Worm (Caenorhabditis elegans) whole organism, L4 larva: ENCODE results near the gene K10H10.9.

Source experiments
- F44E2.7 ChIP-seq: fragments of 200-800 bp; sonication (Bioruptor generic); IDR thresholded peaks from 2 replicates; pipeline ENCODE4 v2.1.2; 2022; ENCODE audit warnings: missing genetic modification characterization, missing compliant biosample characterization
- T20F7.1 ChIP-seq: fragments of 200-800 bp; sonication (Bioruptor generic); optimal IDR thresholded peaks from 2 replicates; lab custom pipeline; 2018; ENCODE audit warnings: mild to moderate bottlenecking, missing genetic modification characterization, missing compliant biosample characterization
- Y105C5A.15 ChIP-seq: fragments of 200-800 bp; sonication (Bioruptor generic); IDR thresholded peaks from 2 replicates; pipeline ENCODE4 v1.3.6; 2022; ENCODE audit warnings: missing genetic modification characterization, missing compliant biosample characterization
- Y48G9A.11 ChIP-seq: fragments of 200-800 bp; sonication (Bioruptor generic); IDR thresholded peaks from 2 replicates; pipeline ENCODE4 v1.3.6; 2022; ENCODE audit warnings: missing genetic modification reagents, missing genetic modification characterization, missing compliant biosample characterization
- ZK546.5 ChIP-seq, 2 experiments: sonication (generic microtip); optimal IDR thresholded peaks; 2 replicates each; lab custom pipeline; 2017; ENCODE audit warnings: missing biosample characterization in 2 of 2, missing genetic modification characterization in 2 of 2
- aly-2 ChIP-seq: sonication (generic microtip); optimal IDR thresholded peaks from 2 replicates; lab custom pipeline; 2018; ENCODE audit warnings: missing biosample characterization, missing genetic modification characterization
- ama-1 ChIP-seq: fragments of 150-350 bp; optimal IDR thresholded peaks from 2 replicates; lab custom pipeline; 2014; ENCODE audit warnings: inconsistent platforms, mixed read lengths
- attf-4 ChIP-seq: sonication (generic microtip); optimal IDR thresholded peaks from 3 replicates; lab custom pipeline; 2017; ENCODE audit warnings: missing biosample characterization, missing genetic modification characterization
- ceh-32 ChIP-seq: sonication (generic microtip); optimal IDR thresholded peaks from 2 replicates; lab custom pipeline; 2016; ENCODE audit warnings: mild to moderate bottlenecking, missing genetic modification characterization, missing compliant biosample characterization; ENCODE audit not compliant: poor library complexity
- ceh-82 ChIP-seq: sonication (generic microtip); optimal IDR thresholded peaks from 2 replicates; lab custom pipeline; 2017; ENCODE audit warnings: missing biosample characterization, missing genetic modification characterization
- ces-1 ChIP-seq: fragments of 150-350 bp; sonication (generic microtip); optimal IDR thresholded peaks from 4 replicates; lab custom pipeline; 2014; ENCODE audit warnings: missing biosample characterization, missing genetic modification reagents, missing genetic modification characterization
- cey-2 ChIP-seq: sonication (generic microtip); optimal IDR thresholded peaks from 3 replicates; lab custom pipeline; 2017; ENCODE audit warnings: missing genetic modification characterization, mild to moderate bottlenecking, missing compliant biosample characterization, antibody characterized with exemption, borderline replicate concordance; ENCODE audit not compliant: insufficient read depth
- daf-16 ChIP-seq, 3 experiments: sonication (generic microtip); optimal IDR thresholded peaks; 2 replicates each; lab custom pipeline; 2016 to 2017; ENCODE audit warnings: missing genetic modification characterization in 3 of 3, missing genetic modification reagents in 3 of 3, mild to moderate bottlenecking in 2 of 3, missing compliant biosample characterization in 2 of 3, missing biosample characterization in 1 of 3, moderate library complexity in 1 of 3
- gei-8 ChIP-seq: fragments of 200-800 bp; sonication (Bioruptor generic); optimal IDR thresholded peaks from 2 replicates; lab custom pipeline; 2018; ENCODE audit warnings: mild to moderate bottlenecking, missing genetic modification characterization, missing compliant biosample characterization
- lin-1 ChIP-seq: fragments of 200-800 bp; sonication (Bioruptor generic); IDR thresholded peaks from 2 replicates; pipeline ENCODE4 v1.3.6; 2022; ENCODE audit warnings: missing genetic modification reagents, missing genetic modification characterization, missing compliant biosample characterization
- lin-15B ChIP-seq: fragments of 150-350 bp; sonication (generic microtip); optimal IDR thresholded peaks from 3 replicates; lab custom pipeline; 2014; ENCODE audit warnings: missing biosample characterization, missing genetic modification characterization
- lin-29 ChIP-seq: fragments of 200-800 bp; sonication (Bioruptor generic); IDR thresholded peaks from 2 replicates; pipeline ENCODE4 v1.3.6; 2022; ENCODE audit warnings: missing genetic modification reagents, missing genetic modification characterization, missing compliant biosample characterization
- lir-3 ChIP-seq: sonication (generic microtip); optimal IDR thresholded peaks from 2 replicates; lab custom pipeline; 2016; ENCODE audit warnings: mild to moderate bottlenecking, missing genetic modification characterization, missing compliant biosample characterization
- madf-5 ChIP-seq, 2 experiments: fragments of 200-800 bp; sonication (Bioruptor generic); IDR thresholded peaks; 2 replicates each; pipeline ENCODE4 v1.3.6; 2022; ENCODE audit warnings: missing compliant biosample characterization in 2 of 2, missing genetic modification characterization in 2 of 2
- madf-9 ChIP-seq: fragments of 200-800 bp; sonication (Bioruptor generic); conservative IDR thresholded peaks from 2 replicates; pipeline ENCODE4 v1.3.6; 2022; ENCODE audit warnings: missing genetic modification reagents, missing genetic modification characterization, missing compliant biosample characterization
- mxl-2 ChIP-seq: fragments of 200-800 bp; sonication (Bioruptor generic); conservative IDR thresholded peaks from 2 replicates; pipeline ENCODE4 v1.3.6; 2022; ENCODE audit warnings: missing genetic modification reagents, missing genetic modification characterization, missing compliant biosample characterization
- mxl-3 ChIP-seq: fragments of 200-800 bp; sonication (Bioruptor generic); optimal IDR thresholded peaks from 2 replicates; lab custom pipeline; 2018; ENCODE audit warnings: mild to moderate bottlenecking, missing genetic modification characterization, missing compliant biosample characterization
- nhr-11 ChIP-seq: fragments of 150-350 bp; optimal IDR thresholded peaks from 2 replicates; lab custom pipeline; 2014; ENCODE audit warnings: missing biosample characterization, missing genetic modification characterization
- nhr-237 ChIP-seq: sonication (generic microtip); optimal IDR thresholded peaks from 2 replicates; lab custom pipeline; 2017; ENCODE audit warnings: missing biosample characterization, missing genetic modification characterization
- nhr-42 ChIP-seq: fragments of 200-800 bp; sonication (Bioruptor generic); IDR thresholded peaks from 2 replicates; pipeline ENCODE4 v1.3.6; 2022; ENCODE audit warnings: missing genetic modification characterization, missing compliant biosample characterization
- nhr-76 ChIP-seq: fragments of 150-350 bp; optimal IDR thresholded peaks from 2 replicates; lab custom pipeline; 2014; ENCODE audit warnings: missing biosample characterization, missing genetic modification characterization
- pha-4 ChIP-seq, 2 experiments: fragments of 150-350 bp in 1 of 2; fragments of 200-800 bp in 1 of 2; sonication (Bioruptor generic) in 1 of 2; IDR thresholded peaks in 1 of 2; optimal IDR thresholded peaks in 1 of 2; 2 replicates each; pipeline versions ENCODE4 v1.3.6 to Lab custom; 2014 to 2022; ENCODE audit warnings: missing genetic modification characterization in 2 of 2, missing genetic modification reagents in 2 of 2, missing biosample characterization in 1 of 2, missing compliant biosample characterization in 1 of 2
- php-3 ChIP-seq: fragments of 200-800 bp; sonication (Bioruptor generic); IDR thresholded peaks from 2 replicates; pipeline ENCODE4 v1.3.6; 2022; ENCODE audit warnings: missing genetic modification reagents, missing genetic modification characterization, missing compliant biosample characterization
- rbr-2 ChIP-seq: sonication (generic microtip); optimal IDR thresholded peaks from 2 replicates; lab custom pipeline; 2016; ENCODE audit warnings: missing genotype, missing genetic modification characterization, missing compliant biosample characterization
- set-16 ChIP-seq: fragments of 200-800 bp; sonication (Bioruptor generic); IDR thresholded peaks from 2 replicates; pipeline ENCODE4 v1.3.6; 2022; ENCODE audit warnings: missing genetic modification reagents, missing genetic modification characterization, missing compliant biosample characterization
- snpc-4 ChIP-seq: fragments of 150-350 bp; optimal IDR thresholded peaks from 2 replicates; lab custom pipeline; 2014; ENCODE audit warnings: missing biosample characterization, missing genetic modification characterization
- unc-39 ChIP-seq: sonication (generic microtip); optimal IDR thresholded peaks from 2 replicates; lab custom pipeline; 2017; ENCODE audit warnings: missing biosample characterization, missing genetic modification characterization
- unc-62 ChIP-seq, 3 experiments: fragments of 150-350 bp in 1 of 3; sonication (generic microtip); optimal IDR thresholded peaks in 2 of 3; peaks in 1 of 3; 1 replicate in 1 of 3; 2 replicates in 2 of 3; lab custom pipeline; 2014 to 2017; ENCODE audit warnings: missing biosample characterization in 3 of 3, missing genetic modification characterization in 3 of 3, missing genetic modification reagents in 3 of 3, missing genotype in 1 of 3
- zfp-2 ChIP-seq: sonication (generic microtip); optimal IDR thresholded peaks from 2 replicates; lab custom pipeline; 2016; ENCODE audit warnings: mild to moderate bottlenecking, missing genetic modification characterization, missing compliant biosample characterization

K10H10.9 gene

ce11 chrII:14523645-14524223 lies 8.8 kb upstream of the K10H10.9 start, which contains the start of gene pot-2:
TSS of gene pot-2 (plus strand) at chrII:14524173.
- no peak for TF ChIP-seq ceh-82 (tag; lab: Kevin White, UChicago)
- no peak for TF ChIP-seq mxl-2 (GFP tag; lab: Robert Waterston, UW)
- TF ChIP-seq rbr-2: no peak
- no peak for TF ChIP-seq zfp-2 (tag; lab: Kevin White, UChicago)
- TF ChIP-seq lin-1 (GFP tag; lab: Robert Waterston, UW): no peak
- TF ChIP-seq nhr-237 (tag; lab: Kevin White, UChicago): no peak
- TF ChIP-seq gei-8 (GFP tag; lab: Kevin White, UChicago): no peak
- TF ChIP-seq attf-4: no peak
- TF ChIP-seq cey-2: no peak
- no peak for TF ChIP-seq daf-16 (GFP tag; optimal IDR thresholded peaks at IDR 0.05; lab: Kevin White, UChicago)
- TF ChIP-seq daf-16 (tag; optimal IDR thresholded peaks at IDR 0.05; lab: Kevin White, UChicago): no peak
- no peak for TF ChIP-seq nhr-76
- TF ChIP-seq nhr-42: no peak
- no peak for TF ChIP-seq pha-4 (GFP tag; IDR thresholded peaks at IDR 0.05; lab: Robert Waterston, UW)
- no peak for TF ChIP-seq pha-4 (tag; optimal IDR thresholded peaks at IDR 0.05; lab: Kevin White, UChicago)
- no peak for TF ChIP-seq snpc-4 (tag; lab: Kevin White, UChicago)
- no peak for TF ChIP-seq madf-5 (GFP tag; IDR thresholded peaks at IDR 0.05; lab: Robert Waterston, UW)
- no peak for TF ChIP-seq unc-39 (tag; lab: Kevin White, UChicago)
- TF ChIP-seq nhr-11 (tag; lab: Kevin White, UChicago): no peak
- no peak for TF ChIP-seq F44E2.7 (GFP tag; lab: Robert Waterston, UW)
- TF ChIP-seq T20F7.1 (GFP tag; lab: Kevin White, UChicago): no peak

- TF ChIP-seq madf-9 (GFP tag; lab: Robert Waterston, UW): no peak
- peak in 1 of 2 experiments; percentile 93 for TF ChIP-seq unc-62 (GFP tag; optimal IDR thresholded peaks at IDR 0.05 in 1 of 2; lab: Kevin White, UChicago)
- TF ChIP-seq unc-62 (tag; optimal IDR thresholded peaks at IDR 0.05; lab: Kevin White, UChicago): no peak
Measured at ce11 chrII:14523070-14523572, 8.2 kb upstream of the K10H10.9 start, which contains the start of gene btb-20. TSS of gene btb-20 (minus strand) at chrII:14523522.

DNA sequence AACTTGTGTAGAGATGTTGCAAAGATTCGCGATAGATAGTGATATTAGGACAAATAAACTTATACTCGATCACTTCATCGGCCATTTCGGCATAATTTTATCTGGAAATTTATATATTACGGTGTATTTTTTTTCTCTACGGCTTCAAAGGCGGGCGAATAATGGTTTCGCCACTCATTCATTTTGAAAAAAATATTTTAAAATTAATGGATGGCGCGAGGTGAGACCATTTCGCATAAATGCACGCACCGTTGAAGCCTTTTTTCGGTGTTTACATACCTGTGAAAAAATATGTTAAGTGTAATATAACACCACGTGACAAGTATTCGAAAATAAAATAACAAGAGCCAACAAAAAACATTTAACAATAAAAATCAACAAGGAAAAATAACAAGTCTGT lies 7.1 kb upstream of the K10H10.9 start, which contains the start of gene btb-19:
TSS of gene btb-19 (minus strand) at position 101 of the 400 bp plus-strand sequence.
- TF ChIP-seq rbr-2: no peak
- TF ChIP-seq php-3 (GFP tag; lab: Robert Waterston, UW): no peak
- no peak for TF ChIP-seq lin-15B
- TF ChIP-seq set-16 (GFP tag; lab: Robert Waterston, UW): no peak
- no peak for TF ChIP-seq lir-3 (tag; lab: Kevin White, UChicago)
- no peak for TF ChIP-seq gei-8 (GFP tag; lab: Kevin White, UChicago)
- TF ChIP-seq, all 104 proteins: peak for 0

ce11 chrII:14511189-14511588 lies 3.7 kb downstream of the K10H10.9 start, which contains the start of gene K10H10.13:
TSS of gene K10H10.13 (minus strand) at chrII:14511289.
- no peak for TF ChIP-seq ZK546.5 (tag; optimal IDR thresholded peaks at IDR 0.05; lab: Kevin White, UChicago)
- TF ChIP-seq Y48G9A.11 (GFP tag; lab: Robert Waterston, UW): no peak
- TF ChIP-seq ces-1 (GFP tag; lab: Kevin White, UChicago): no peak
- no peak for TF ChIP-seq lin-29 (GFP tag; lab: Robert Waterston, UW)
- TF ChIP-seq ceh-32: no peak
- TF ChIP-seq mxl-3 (GFP tag; lab: Kevin White, UChicago): no peak
- no peak for TF ChIP-seq ama-1 (lab: Kevin White, UChicago)
- TF ChIP-seq aly-2: no peak
- TF ChIP-seq Y105C5A.15 (GFP tag; lab: Robert Waterston, UW): no peak
- TF ChIP-seq, all 104 proteins: peak for 0
